Fruit fly (Drosophila melanogaster) whole organism, larva: Measurements from ENCODE around the gene CG9702.

Source experiments
- noc ChIP-seq: fragments of 200-800 bp; sonication (Bioruptor generic); optimal IDR thresholded peaks from 3 replicates; lab custom pipeline; 2019; ENCODE audit warnings: missing biosample characterization, mild to moderate bottlenecking, missing genetic modification characterization, moderate library complexity

The CG9702 gene

DNA sequence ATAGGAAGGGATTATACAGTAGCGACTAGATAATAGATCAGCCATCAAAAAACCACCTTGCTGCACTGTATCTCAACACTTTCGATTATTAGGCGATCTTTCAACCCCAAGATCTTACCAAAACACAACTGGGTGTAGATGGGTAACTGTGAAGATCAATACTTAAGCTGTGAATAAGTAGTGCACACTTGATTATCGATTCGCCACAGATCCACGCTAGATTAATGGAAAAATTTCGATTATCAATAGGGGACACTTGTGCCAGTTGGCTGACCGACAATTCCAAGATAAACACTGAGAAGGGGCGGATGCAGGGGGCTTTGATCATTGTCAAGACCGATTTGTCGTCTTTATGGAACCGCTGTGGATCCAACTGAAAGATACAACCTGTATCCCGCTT lies at the start of gene CG9702:
Gene CG9702, plus strand, starts transcription at position 301 of the 400 bp plus-strand sequence.
- TF ChIP-seq noc, result no peak

DNA sequence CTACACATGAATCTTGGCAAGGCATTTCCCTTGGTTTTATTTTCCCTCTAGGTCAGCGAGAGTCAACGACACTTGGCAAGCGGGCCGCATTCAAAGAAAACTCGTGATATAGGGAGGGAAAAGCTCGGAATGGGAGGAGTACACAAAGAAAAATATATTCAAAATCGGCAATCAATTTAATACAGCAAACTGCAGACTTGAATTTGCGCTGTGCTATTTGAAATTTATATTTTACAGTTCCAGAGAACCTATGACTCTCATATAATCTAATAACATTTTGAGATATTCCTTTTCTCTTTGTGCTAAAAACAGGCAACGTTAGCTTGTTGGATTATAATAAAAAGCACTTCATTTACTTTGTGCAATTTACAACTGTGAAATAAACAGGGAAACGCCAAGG lies 49.7 kb upstream of the CG9702 start:
- TF ChIP-seq noc, result no peak

DNA sequence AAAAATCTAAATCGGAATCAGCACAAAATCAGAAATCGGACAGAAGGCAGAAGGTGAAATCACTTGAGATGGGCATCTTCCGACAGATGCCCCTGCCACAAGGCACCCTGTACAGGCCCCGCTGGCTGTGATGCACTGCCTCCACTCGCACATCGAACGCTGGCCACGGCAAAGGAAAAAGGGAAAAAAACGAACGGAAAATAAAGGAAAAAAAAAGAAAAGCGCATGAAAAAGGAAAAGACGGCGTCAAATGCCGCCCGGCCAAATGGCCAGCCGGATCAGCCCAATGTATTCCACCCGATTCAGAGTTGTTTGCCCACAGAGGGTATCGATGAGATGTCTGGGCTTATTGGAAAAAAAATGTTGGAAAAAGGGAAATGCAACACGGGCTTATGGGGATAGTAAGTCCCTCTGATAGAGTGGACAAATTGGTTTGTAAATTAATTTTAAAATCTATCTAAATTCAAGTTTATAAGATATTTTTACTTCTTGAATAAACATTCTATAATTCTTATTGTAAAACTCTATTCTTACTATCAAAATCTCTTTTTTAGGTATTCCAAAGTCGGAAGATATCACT lies 48.0 kb upstream of the CG9702 start:
- TF ChIP-seq noc, result no peak

DNA sequence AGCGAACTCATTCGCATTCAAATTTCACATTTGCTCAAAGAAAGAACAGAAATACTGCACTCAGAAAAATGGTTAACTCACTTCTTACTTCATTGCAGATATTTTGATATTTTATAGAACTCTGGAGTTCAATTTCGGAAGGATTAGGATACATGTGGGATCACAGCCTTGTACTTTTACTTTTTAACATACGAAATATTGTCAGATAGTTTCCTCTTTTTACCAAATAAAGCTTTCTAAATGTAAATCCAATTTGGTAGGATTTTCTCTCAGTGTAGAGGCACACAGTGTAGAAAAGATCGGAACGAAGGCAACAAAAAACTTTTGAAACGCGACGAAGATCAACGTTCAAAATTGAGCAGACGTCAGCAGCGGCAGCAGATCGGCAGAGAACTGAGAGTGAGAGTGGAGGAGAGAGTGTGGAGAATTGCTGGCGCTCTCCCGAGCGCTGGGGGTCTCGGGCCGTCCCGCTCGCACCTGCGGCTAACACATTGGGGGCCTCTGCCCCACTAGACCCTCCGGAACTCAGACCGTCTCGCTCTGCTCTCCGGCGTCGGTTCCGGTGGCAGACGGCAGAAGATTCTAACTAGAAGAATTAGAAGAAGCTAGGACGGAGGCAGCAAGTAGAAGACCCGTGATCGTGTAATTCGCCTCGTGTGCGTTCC lies 47.1 kb upstream of the CG9702 start, which contains the start of gene tmod:
Gene tmod, plus strand, starts transcription at position 619 of the 665 bp plus-strand sequence.
- TF ChIP-seq noc, result no peak

DNA sequence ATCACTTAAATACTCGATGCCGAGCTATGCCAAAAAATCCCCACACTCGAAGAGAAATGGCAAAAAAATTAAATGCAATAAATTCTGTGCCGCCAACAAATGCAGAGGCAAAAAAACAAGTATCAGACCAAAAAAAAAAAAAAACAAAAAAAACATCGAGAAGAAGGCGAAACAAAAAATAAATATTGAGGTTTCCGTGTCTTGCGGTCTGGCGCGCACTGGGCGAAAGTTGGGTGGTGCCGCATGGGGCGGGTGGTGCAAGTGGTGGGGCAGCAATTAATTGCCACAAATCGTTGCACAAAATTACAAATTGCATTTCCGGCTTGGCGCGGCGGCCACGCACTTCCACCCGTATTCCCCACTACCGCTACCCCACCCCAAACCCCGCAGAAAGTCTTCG lies 44.8 kb upstream of the CG9702 start:
- TF ChIP-seq noc, result no peak

DNA sequence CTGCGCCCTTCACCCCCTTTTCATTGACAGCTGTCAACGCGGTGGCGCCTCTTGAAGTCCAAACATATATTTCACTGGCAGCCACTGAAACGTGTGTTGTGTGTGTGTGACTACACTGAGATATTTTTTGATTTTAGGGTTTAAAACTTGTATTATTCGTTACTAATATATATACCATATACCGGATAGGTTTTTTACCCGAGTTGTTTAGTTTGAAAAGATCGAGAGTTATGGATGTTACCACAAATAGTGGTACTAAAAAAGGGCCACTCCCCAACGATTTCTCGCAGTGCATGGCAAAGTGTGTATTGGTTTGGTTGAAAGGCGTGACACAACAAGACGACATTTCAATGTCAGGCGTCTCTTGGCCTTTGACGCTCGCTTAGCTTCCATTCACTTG lies 42.8 kb upstream of the CG9702 start:
- no peak for TF ChIP-seq noc

DNA sequence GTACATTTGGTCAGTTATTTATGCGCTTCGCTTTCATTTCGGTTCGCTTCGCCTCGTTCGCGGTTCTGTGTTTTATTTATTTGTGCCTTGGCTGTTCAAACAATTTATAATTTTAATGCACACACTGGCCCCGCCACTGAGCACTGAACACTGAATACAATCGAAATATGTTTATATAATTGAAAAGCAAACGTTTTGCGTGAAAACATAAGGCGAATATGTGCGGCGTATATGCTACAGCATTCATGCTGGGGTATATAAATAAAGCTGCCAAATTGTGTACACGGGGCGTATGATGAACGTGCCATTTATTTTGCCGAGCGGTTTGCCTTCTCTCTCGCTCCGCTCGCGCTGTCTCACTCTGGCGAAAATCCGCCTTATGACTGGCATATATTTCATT lies 42.3 kb upstream of the CG9702 start:
- peak; percentile 27 for TF ChIP-seq noc

DNA sequence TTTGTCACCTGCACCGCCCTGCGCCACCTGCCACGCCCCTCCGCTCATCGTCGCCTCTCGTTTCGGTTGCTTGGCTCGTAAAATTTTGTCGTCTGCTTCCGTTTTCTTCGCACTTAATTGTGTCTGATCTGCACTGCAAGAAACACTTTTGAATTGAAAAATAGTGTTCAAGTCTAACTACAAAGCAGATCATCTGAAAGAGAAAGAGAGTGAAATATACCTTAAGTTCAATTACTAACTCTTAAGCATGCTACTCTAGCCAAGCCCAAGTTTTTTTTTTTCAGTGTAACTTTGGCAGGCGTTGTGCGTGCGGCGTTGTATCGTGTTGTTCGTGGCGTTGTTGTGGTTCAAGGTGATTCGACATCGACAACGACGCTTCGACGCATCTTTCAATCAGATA lies 39.0 kb upstream of the CG9702 start:
- TF ChIP-seq noc, result peak; percentile 74

DNA sequence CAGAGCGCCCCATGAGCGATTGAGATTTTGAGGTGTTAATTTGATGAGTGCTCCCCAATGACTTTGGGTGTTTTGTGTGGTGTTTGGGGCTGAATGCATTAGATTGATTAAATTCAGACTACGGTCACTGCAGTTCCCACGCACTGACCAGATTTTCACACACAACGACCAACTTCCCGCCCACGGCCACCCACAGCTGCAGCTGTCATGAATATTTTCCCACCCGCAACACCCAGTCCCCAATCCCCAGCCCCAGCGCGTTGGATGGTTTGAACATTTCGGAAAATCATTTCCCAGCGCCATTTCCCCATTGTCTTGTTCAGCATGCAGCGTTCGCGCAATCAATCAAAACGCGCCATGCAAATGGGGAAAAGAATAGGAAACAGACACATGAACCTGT lies 37.8 kb upstream of the CG9702 start:
- TF ChIP-seq noc, result no peak

DNA sequence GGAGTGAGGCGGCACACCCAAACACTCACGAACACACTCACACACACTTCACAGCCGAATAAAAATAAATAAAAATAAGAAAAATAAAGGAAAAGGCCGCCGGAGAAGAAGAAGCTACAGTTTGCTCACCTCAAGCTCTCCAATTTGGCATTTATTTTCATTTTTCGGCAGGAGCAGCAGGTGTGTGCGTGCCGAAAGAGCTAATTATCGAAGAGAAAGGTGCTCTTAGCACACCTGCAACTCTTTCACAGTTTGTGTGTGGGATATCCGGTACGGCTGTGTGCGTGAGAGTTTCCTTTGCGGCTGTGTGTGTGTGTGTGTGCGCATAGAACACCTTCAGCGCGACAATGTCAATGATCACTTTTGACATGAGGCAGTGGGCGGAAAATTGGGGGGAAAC lies 34.3 kb upstream of the CG9702 start:
- no peak for TF ChIP-seq noc

DNA sequence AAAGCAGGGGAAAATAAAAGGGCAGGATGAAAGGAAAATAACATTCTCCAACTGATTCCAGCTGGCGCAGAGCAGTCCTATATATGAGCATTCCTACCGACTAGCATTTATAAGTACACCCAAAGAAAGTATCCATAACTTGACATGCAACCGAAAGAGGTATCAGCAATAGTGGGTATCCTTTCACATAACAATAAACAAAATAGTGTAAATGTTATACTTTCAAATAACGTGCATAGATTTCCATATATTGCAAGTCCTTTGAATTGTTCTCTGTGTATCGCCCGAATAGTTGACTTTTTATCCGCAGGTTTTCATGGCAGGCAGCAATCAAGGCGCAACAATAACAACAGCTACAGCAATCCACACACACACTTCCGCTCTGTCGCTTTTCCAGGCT lies 29.2 kb upstream of the CG9702 start:
- TF ChIP-seq noc, result no peak

DNA sequence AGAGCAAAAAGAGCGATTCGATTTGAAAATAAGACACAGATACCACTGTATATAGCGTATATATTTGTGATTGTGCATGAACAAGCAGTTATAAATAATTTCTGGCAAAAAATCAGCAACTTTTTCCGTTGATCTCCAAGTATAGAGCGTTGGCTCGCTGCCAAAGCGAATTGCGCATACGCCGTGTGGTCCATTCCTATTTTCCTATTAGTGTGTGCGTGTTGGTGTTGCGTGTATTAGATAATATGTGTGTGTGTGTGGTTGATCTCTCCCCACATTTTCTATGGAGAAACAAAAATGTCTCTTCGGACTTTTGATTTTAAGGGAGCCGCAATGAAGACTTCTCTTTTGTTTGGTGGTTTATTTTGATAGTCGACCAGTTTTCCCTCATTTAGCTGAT lies 26.7 kb upstream of the CG9702 start:
- no peak for TF ChIP-seq noc

DNA sequence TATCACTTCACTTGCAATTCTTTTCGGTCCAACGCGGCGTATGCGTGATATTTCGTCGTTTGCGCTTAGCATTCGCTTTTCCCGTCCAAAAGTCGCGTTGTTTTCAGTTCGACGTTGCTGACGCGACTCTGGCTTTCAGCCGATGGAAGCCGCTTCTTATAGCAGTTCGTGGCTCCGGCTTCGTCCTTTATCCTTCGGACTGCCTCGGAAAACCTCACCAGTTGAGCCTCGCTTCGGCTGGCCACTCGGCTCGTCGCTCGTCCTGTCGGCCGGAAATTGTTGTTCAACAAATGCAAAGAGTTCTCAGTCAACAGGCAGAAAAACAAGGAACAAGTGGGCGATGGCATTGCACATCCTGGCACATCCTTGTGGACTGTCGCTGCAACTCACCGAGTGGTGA lies 19.2 kb upstream of the CG9702 start, which contains the start of gene CG34155:
Gene CG34155, minus strand, starts transcription at position 130 of the 400 bp plus-strand sequence.
- TF ChIP-seq noc, result no peak

DNA sequence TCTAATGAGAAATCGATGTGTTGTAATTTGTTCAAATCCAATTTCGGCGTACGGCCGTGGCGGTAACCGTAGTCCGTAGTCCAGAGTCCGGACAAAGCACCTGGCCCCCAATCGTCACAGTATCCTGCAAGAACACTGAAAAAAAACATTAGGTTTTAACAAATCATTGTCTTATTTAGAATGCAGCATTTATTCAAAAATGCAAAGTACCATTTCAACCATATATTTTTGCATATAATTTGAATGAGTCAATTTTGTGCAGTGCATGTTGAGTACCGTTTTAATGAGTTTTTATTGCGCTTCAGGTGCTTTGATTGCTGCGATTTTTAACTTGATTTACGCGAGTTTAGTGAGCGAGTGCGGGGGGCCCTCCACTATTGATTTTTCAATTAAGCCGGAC lies 18.0 kb upstream of the CG9702 start:
- no peak for TF ChIP-seq noc

DNA sequence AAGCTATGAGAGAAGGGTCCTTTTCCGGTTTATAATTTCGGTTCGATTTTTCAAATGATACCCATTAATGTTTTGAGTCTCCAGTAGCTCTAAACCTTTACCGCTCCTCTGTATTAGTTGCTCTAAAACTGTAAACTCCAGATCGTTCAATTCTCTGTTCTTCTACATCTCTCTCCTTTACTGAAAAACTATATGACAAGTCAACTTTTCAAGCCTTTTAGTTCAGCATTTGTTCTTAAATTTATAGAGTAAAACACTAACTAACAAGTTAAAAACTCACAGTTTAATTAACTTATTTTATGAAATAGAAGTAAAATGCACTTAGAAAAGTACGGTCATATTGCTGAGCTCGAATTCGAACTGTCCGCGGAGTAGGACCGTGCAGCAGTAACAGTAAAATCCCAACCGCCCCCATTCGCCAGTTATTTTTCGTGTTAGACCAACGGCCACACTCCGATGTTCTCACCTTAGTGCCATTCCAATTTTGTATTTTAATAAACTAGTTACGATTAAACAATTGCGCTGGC lies 16.4 kb upstream of the CG9702 start:
- TF ChIP-seq noc, result no peak

DNA sequence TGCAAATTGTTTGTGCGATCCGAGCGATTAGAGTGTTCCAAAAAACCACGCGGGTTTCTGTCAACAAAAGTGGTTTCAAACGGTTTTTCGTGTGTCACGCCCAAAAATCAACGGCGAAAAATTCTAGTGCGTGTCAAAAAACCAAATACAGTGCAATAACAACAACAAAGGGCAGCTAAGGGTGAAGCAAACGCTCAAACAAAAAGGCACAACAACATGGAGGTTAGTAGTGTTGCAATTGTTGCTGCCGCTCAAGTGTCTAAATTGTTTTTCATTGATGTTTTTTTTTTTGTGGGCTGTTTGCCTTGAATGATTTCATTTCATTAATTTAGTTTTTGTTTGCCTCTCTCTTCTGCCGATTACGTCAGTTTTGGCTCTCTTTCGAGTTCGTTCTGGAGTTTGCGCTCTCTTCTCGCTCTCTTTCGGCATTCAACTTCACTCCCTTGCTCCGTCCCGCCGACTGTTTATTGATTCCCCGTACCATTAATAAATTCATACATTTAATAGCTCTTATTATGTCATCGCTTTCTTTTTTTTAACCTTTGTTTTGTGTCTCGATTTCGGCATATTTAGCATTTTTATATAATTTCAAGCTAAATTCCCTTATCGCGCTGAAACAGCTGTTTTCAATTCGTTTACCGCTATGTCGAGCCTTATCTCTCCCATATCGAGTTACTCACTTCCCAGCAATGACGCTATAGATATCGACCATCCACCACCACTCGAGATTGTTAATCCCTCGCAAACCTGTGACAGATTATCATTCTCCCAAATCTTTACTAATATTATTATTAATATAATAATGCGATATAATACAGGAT lies 15.8 kb upstream of the CG9702 start:
- no peak for TF ChIP-seq noc

DNA sequence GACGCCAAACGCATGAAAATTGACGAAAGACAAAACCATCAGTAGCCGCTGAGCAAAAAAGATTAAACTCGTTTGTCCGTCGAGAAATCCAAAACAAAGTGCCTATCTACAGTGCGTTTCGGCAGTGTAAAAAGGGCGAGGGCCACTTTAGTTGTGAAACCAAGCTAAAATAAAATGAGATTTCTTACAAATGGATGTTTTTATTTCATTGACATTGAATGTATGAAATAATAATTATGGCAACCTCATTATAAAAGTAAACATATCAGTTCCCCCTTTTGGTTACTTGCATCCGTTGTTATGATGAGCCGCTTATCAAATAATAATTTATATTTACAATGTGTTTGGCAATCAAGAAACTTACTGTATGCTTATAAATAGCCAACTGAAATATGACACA lies 14.8 kb upstream of the CG9702 start:
- peak; percentile 29 for TF ChIP-seq noc
